Worm (Caenorhabditis elegans): ENCODE measurements around the gene K11D9.3.

Gene K11D9.3

ce11 chrIII:10831483-10831882 is 29.5 kb upstream of the K11D9.3 start:
- TF ChIP-seq elt-1 (tag; optimal IDR thresholded peaks at IDR 0.05; ENCODE audit: borderline replicate concordance, insufficient read depth), result peak; percentile 59
- TF ChIP-seq mab-5 (tag; optimal IDR thresholded peaks at IDR 0.05), result no peak
- peak; percentile 6 for TF ChIP-seq zip-8 (tag; optimal IDR thresholded peaks at IDR 0.05)

ce11 chrIII:10825088-10825487 is 23.1 kb upstream of the K11D9.3 start:
- TF ChIP-seq zip-8 (tag; optimal IDR thresholded peaks at IDR 0.05) (no peak), ham-2 (GFP tag; optimal IDR thresholded peaks at IDR 0.05) (no peak)

ce11 chrIII:10824206-10824605 is 22.2 kb upstream of the K11D9.3 start:
- TF ChIP-seq hlh-1 (tag; optimal IDR thresholded peaks at IDR 0.05), result peak; percentile 30
- TF ChIP-seq nhr-2 (tag; optimal IDR thresholded peaks at IDR 0.05), result no peak
- no peak for TF ChIP-seq elt-1 (tag; optimal IDR thresholded peaks at IDR 0.05; ENCODE audit: borderline replicate concordance, insufficient read depth)
- TF ChIP-seq unc-120 (tag; optimal IDR thresholded peaks at IDR 0.05; ENCODE audit: poor library complexity, severe bottlenecking), result peak; percentile 12

ce11 chrIII:10822494-10823113 is 20.6 kb upstream of the K11D9.3 start:
- TF ChIP-seq unc-62 (GFP tag; optimal IDR thresholded peaks at IDR 0.05), result no peak
- peak; percentile 22 for TF ChIP-seq zip-8 (tag; optimal IDR thresholded peaks at IDR 0.05)

- TF ChIP-seq lsy-2 (tag; optimal IDR thresholded peaks at IDR 0.05), result peak; percentile 8
- TF ChIP-seq mep-1 (tag; optimal IDR thresholded peaks at IDR 0.05), result no peak
These were observed 18.7 kb upstream of the K11D9.3 start for ce11 chrIII:10820592-10821242.

- TF ChIP-seq cnd-1 (tag; optimal IDR thresholded peaks at IDR 0.05) (peak; percentile 59), ceh-43 (GFP tag; optimal IDR thresholded peaks at IDR 0.05) (no peak), unc-62 (GFP tag; optimal IDR thresholded peaks at IDR 0.05) (peak; percentile 40), sptf-1 (tag; optimal IDR thresholded peaks at IDR 0.05) (no peak)
These were observed 17.8 kb upstream of the K11D9.3 start for ce11 chrIII:10819778-10820177.

ce11 chrIII:10819257-10819656 is 17.2 kb upstream of the K11D9.3 start:
- no peak for TF ChIP-seq bed-3 (GFP tag; optimal IDR thresholded peaks at IDR 0.05)
- TF ChIP-seq ces-1 (GFP tag; optimal IDR thresholded peaks at IDR 0.05), result peak; percentile 36

ce11 chrIII:10818364-10818763 is 16.4 kb upstream of the K11D9.3 start:
- TF ChIP-seq nhr-12 (tag; optimal IDR thresholded peaks at IDR 0.05) (peak; percentile 50), hlh-1 (tag; optimal IDR thresholded peaks at IDR 0.05) (no peak), sptf-1 (tag; optimal IDR thresholded peaks at IDR 0.05) (peak; percentile 67), mep-1 (tag; optimal IDR thresholded peaks at IDR 0.05) (peak; percentile 62), pha-4 (tag; optimal IDR thresholded peaks at IDR 0.05) (peak; percentile 54), blmp-1 (tag; optimal IDR thresholded peaks at IDR 0.05) (peak; percentile 50), nhr-2 (tag; optimal IDR thresholded peaks at IDR 0.05) (no peak), M03D4.4 (tag; optimal IDR thresholded peaks at IDR 0.05) (peak; percentile 44), lin-32 (GFP tag; optimal IDR thresholded peaks at IDR 0.05) (no peak), drap-1 (GFP tag; optimal IDR thresholded peaks at IDR 0.05) (peak; percentile 37), bed-3 (GFP tag; optimal IDR thresholded peaks at IDR 0.05) (no peak), flh-1 (GFP tag; optimal IDR thresholded peaks at IDR 0.05) (no peak), ces-1 (GFP tag; optimal IDR thresholded peaks at IDR 0.05) (no peak), lin-13 (tag; optimal IDR thresholded peaks at IDR 0.05) (peak; percentile 68), unc-62 (GFP tag; optimal IDR thresholded peaks at IDR 0.05) (no peak), cnd-1 (tag; optimal IDR thresholded peaks at IDR 0.05) (peak; percentile 54)

Measured in whole organism, mixed stage, embryonic.